Worm (Caenorhabditis elegans): ENCODE data around the gene zgpa-1.

ce11 chrIV:7841218-7841617, 28.6 kb upstream of the zgpa-1 start:
- no peak for TF ChIP-seq ztf-29 (GFP tag; IDR thresholded peaks at IDR 0.05)
- no peak for TF ChIP-seq flt-1 (GFP tag; IDR thresholded peaks at IDR 0.05)
